Worm (Caenorhabditis elegans) whole organism, mixed stage, embryonic: ENCODE results near the gene C30H6.9.

Source experiments
- cnd-1 ChIP-seq: fragments of 200-800 bp; sonication (Bioruptor generic); optimal IDR thresholded peaks from 2 replicates; lab custom pipeline; 2018; ENCODE audit warnings: mild to moderate bottlenecking, missing genetic modification characterization, missing compliant biosample characterization
- elt-1 ChIP-seq: sonication (generic microtip); optimal IDR thresholded peaks from 2 replicates; lab custom pipeline; 2017; ENCODE audit warnings: missing genetic modification characterization, mild to moderate bottlenecking, missing compliant biosample characterization, antibody characterized with exemption, moderate library complexity, borderline replicate concordance; ENCODE audit not compliant: insufficient read depth
- lin-13 ChIP-seq: fragments of 150-350 bp; optimal IDR thresholded peaks from 2 replicates; lab custom pipeline; 2014; ENCODE audit warnings: missing biosample characterization, missing genetic modification characterization
- mep-1 ChIP-seq: fragments of 150-350 bp; optimal IDR thresholded peaks from 2 replicates; lab custom pipeline; 2017; ENCODE audit warnings: missing biosample characterization, missing genetic modification reagents, missing genetic modification characterization, inconsistent platforms
- mls-2 ChIP-seq: sonication (generic microtip); optimal IDR thresholded peaks from 2 replicates; lab custom pipeline; 2016; ENCODE audit warnings: mild to moderate bottlenecking, missing genetic modification characterization, moderate library complexity, missing compliant biosample characterization
- nhr-237 ChIP-seq: fragments of 150-350 bp; optimal IDR thresholded peaks from 2 replicates; lab custom pipeline; 2014; ENCODE audit warnings: missing biosample characterization, missing genetic modification characterization
- nhr-28 ChIP-seq: fragments of 150-350 bp; optimal IDR thresholded peaks from 2 replicates; lab custom pipeline; 2014; ENCODE audit warnings: missing biosample characterization, missing genetic modification characterization
- nhr-76 ChIP-seq: sonication (generic microtip); optimal IDR thresholded peaks from 2 replicates; lab custom pipeline; 2017; ENCODE audit warnings: missing biosample characterization, missing genetic modification characterization
- unc-62 ChIP-seq: fragments of 150-350 bp; optimal IDR thresholded peaks from 2 replicates; lab custom pipeline; 2014; ENCODE audit warnings: missing biosample characterization, missing genetic modification reagents, missing genetic modification characterization

- TF ChIP-seq nhr-237 (tag; lab: Kevin White, UChicago) (no peak), elt-1 (tag; lab: Kevin White, UChicago) (no peak), mep-1 (tag; lab: Kevin White, UChicago) (peak; percentile 40), nhr-28 (tag; lab: Kevin White, UChicago) (no peak), cnd-1 (tag; lab: Kevin White, UChicago) (no peak), unc-62 (GFP tag; lab: Kevin White, UChicago) (peak; percentile 35), mls-2 (tag; lab: Kevin White, UChicago) (no peak), nhr-76 (tag; lab: Kevin White, UChicago) (no peak), lin-13 (tag; lab: Kevin White, UChicago) (no peak)
Observed at ce11 chrIV:17333542-17334281, 46.3 kb downstream of the C30H6.9 start, which contains the start of gene C49C3.15.
